Worm (Caenorhabditis elegans): ENCODE results near the gene W06F12.3.

Gene W06F12.3

ce11 chrIII:13719247-13719758 lies 15.5 kb upstream of the W06F12.3 start:
- TF ChIP-seq ces-1 (GFP tag; optimal IDR thresholded peaks at IDR 0.05) (no peak), lsy-2 (tag; optimal IDR thresholded peaks at IDR 0.05) (no peak), snpc-4 (tag; optimal IDR thresholded peaks at IDR 0.05) (no peak), ceh-39 (tag; optimal IDR thresholded peaks at IDR 0.05) (no peak), pha-4 (tag; optimal IDR thresholded peaks at IDR 0.05) (no peak), hlh-1 (tag; optimal IDR thresholded peaks at IDR 0.05) (peak; percentile 10), unc-120 (tag; optimal IDR thresholded peaks at IDR 0.05; ENCODE audit: poor library complexity, severe bottlenecking) (peak; percentile 26)

ce11 chrIII:13720190-13720741 lies 14.6 kb upstream of the W06F12.3 start:
- TF ChIP-seq cnd-1 (tag; optimal IDR thresholded peaks at IDR 0.05) (peak; percentile 0), sem-2 (GFP tag; optimal IDR thresholded peaks at IDR 0.05) (no peak), nhr-2 (tag; optimal IDR thresholded peaks at IDR 0.05) (peak; percentile 50), tbx-8 (GFP tag; optimal IDR thresholded peaks at IDR 0.05) (no peak), sptf-1 (tag; optimal IDR thresholded peaks at IDR 0.05) (peak; percentile 40), blmp-1 (tag; optimal IDR thresholded peaks at IDR 0.05) (peak; percentile 92), nhr-12 (tag; optimal IDR thresholded peaks at IDR 0.05) (no peak), ham-2 (GFP tag; optimal IDR thresholded peaks at IDR 0.05) (peak; percentile 24), ces-1 (GFP tag; optimal IDR thresholded peaks at IDR 0.05) (no peak)

ce11 chrIII:13721066-13721465 lies 13.8 kb upstream of the W06F12.3 start:
- TF ChIP-seq flh-1 (GFP tag; optimal IDR thresholded peaks at IDR 0.05): no peak
- peak; percentile 71 for TF ChIP-seq mls-2 (tag; optimal IDR thresholded peaks at IDR 0.05)
- TF ChIP-seq pha-4 (tag; optimal IDR thresholded peaks at IDR 0.05): no peak
- TF ChIP-seq elt-3 (tag; optimal IDR thresholded peaks at IDR 0.05): no peak
- TF ChIP-seq nhr-76 (tag; optimal IDR thresholded peaks at IDR 0.05): no peak
- no peak for TF ChIP-seq elt-1 (tag; optimal IDR thresholded peaks at IDR 0.05; ENCODE audit: borderline replicate concordance, insufficient read depth)
- no peak for TF ChIP-seq bed-3 (GFP tag; optimal IDR thresholded peaks at IDR 0.05)
- no peak for TF ChIP-seq snpc-4 (tag; optimal IDR thresholded peaks at IDR 0.05)
- TF ChIP-seq blmp-1 (tag; optimal IDR thresholded peaks at IDR 0.05): no peak
- TF ChIP-seq nhr-237 (tag; optimal IDR thresholded peaks at IDR 0.05): no peak
- TF ChIP-seq lin-32 (GFP tag; optimal IDR thresholded peaks at IDR 0.05): peak; percentile 43
- TF ChIP-seq M03D4.4 (tag; optimal IDR thresholded peaks at IDR 0.05): peak; percentile 60
- no peak for TF ChIP-seq tbx-8 (GFP tag; optimal IDR thresholded peaks at IDR 0.05)
- no peak for TF ChIP-seq nhr-28 (tag; optimal IDR thresholded peaks at IDR 0.05)
- TF ChIP-seq cnd-1 (tag; optimal IDR thresholded peaks at IDR 0.05): peak; percentile 76
- peak; percentile 41 for TF ChIP-seq sem-2 (GFP tag; optimal IDR thresholded peaks at IDR 0.05)
- peak; percentile 12 for TF ChIP-seq ceh-43 (GFP tag; optimal IDR thresholded peaks at IDR 0.05)
- TF ChIP-seq ham-2 (GFP tag; optimal IDR thresholded peaks at IDR 0.05): peak; percentile 67
- peak; percentile 72 for TF ChIP-seq sptf-1 (tag; optimal IDR thresholded peaks at IDR 0.05)
- TF ChIP-seq unc-39 (tag; optimal IDR thresholded peaks at IDR 0.05): no peak
- TF ChIP-seq nhr-2 (tag; optimal IDR thresholded peaks at IDR 0.05): peak; percentile 93
- no peak for TF ChIP-seq ces-1 (GFP tag; optimal IDR thresholded peaks at IDR 0.05)
- TF ChIP-seq ztf-11 (tag; optimal IDR thresholded peaks at IDR 0.05): peak; percentile 23
- TF ChIP-seq zip-8 (tag; optimal IDR thresholded peaks at IDR 0.05): no peak
- peak; percentile 0 for TF ChIP-seq unc-62 (GFP tag; optimal IDR thresholded peaks at IDR 0.05)
- TF ChIP-seq lsy-2 (tag; optimal IDR thresholded peaks at IDR 0.05): no peak
- TF ChIP-seq mep-1 (tag; optimal IDR thresholded peaks at IDR 0.05): peak; percentile 18
- no peak for TF ChIP-seq ceh-39 (tag; optimal IDR thresholded peaks at IDR 0.05)
- no peak for TF ChIP-seq nhr-12 (tag; optimal IDR thresholded peaks at IDR 0.05)
- TF ChIP-seq lin-13 (tag; optimal IDR thresholded peaks at IDR 0.05): no peak
- no peak for TF ChIP-seq mab-5 (tag; optimal IDR thresholded peaks at IDR 0.05)
- TF ChIP-seq drap-1 (GFP tag; optimal IDR thresholded peaks at IDR 0.05): peak; percentile 68
- TF ChIP-seq ceh-83 (GFP tag; optimal IDR thresholded peaks at IDR 0.05): no peak

- no peak for TF ChIP-seq unc-62 (GFP tag; optimal IDR thresholded peaks at IDR 0.05)
- no peak for TF ChIP-seq ham-2 (GFP tag; optimal IDR thresholded peaks at IDR 0.05)
- no peak for TF ChIP-seq hlh-1 (tag; optimal IDR thresholded peaks at IDR 0.05)
- TF ChIP-seq cnd-1 (tag; optimal IDR thresholded peaks at IDR 0.05): no peak
- TF ChIP-seq ceh-39 (tag; optimal IDR thresholded peaks at IDR 0.05): no peak
- TF ChIP-seq sptf-1 (tag; optimal IDR thresholded peaks at IDR 0.05): no peak
- no peak for TF ChIP-seq drap-1 (GFP tag; optimal IDR thresholded peaks at IDR 0.05)
- no peak for TF ChIP-seq flh-1 (GFP tag; optimal IDR thresholded peaks at IDR 0.05)
- no peak for TF ChIP-seq pha-4 (tag; optimal IDR thresholded peaks at IDR 0.05)
These were observed 12.9 kb upstream of the W06F12.3 start for ce11 chrIII:13721944-13722343.

All from whole organism, mixed stage, embryonic.